Fruit fly (Drosophila melanogaster): ENCODE measurements around the gene tkv.
A peak's percentile ranks its signal among the peaks of the same experiment; 100 is the strongest.

Gene tkv

DNA sequence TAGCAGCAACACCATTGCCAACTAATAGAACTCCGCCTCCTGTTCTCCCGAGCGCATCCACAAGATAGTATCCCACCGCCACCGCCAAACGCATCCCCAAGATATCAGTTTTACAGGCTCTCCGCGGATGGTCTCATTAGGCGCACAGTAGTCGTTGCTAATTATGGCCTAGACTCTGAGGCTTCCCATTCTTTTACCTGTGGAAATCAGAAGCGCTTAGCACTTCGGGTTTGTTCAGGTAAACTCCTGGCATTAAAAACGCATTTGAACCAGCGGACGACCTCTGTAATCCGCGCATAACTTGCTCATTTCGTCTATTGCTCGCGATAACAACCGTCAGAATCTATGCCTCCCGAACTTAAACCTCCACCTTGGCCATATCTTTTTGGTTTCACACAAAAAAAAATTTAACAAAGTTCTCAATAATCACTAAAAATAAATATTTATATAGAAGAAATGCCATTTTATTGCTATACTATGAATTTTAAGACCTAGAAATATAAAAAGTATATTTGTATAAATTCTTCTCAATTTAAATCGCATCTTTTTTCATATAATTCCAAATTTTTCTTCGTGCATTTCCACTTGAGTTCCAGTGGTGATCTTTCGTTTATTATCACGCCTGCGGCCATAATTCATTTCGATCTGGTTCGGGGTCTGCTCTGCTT, 33.2 kb downstream of the tkv start:
- TF ChIP-seq wor (GFP tag; IDR thresholded peaks at IDR 0.05) (no peak), mirr (GFP tag; optimal IDR thresholded peaks at IDR 0.05) (no peak), CG15479 (GFP tag; optimal IDR thresholded peaks at IDR 0.05) (no peak), sr (GFP tag; IDR thresholded peaks at IDR 0.05) (no peak), CG14667 (GFP tag; IDR thresholded peaks at IDR 0.05) (no peak), dmrt99B (tag; optimal IDR thresholded peaks at IDR 0.05) (peak; percentile 76), disco-r (GFP tag; optimal IDR thresholded peaks at IDR 0.05) (no peak), Nf-YB (GFP tag; optimal IDR thresholded peaks at IDR 0.05) (peak; percentile 36), inv (GFP tag; IDR thresholded peaks at IDR 0.05; ENCODE audit: partially characterized antibody) (no peak), chm (GFP tag; IDR thresholded peaks at IDR 0.05) (no peak; the same call in 1 of the 2 replicates), ftz-f1 (GFP tag; optimal IDR thresholded peaks at IDR 0.05) (no peak), Dad (GFP tag; optimal IDR thresholded peaks at IDR 0.05) (no peak), gt (GFP tag; IDR thresholded peaks at IDR 0.05) (no peak), Stat92E (GFP tag; optimal IDR thresholded peaks at IDR 0.05) (no peak), wek (GFP tag; optimal IDR thresholded peaks at IDR 0.05) (no peak), CG2116 (GFP tag; optimal IDR thresholded peaks at IDR 0.05) (peak; percentile 3), Side (GFP tag; optimal IDR thresholded peaks at IDR 0.05) (no peak), sug (tag; optimal IDR thresholded peaks at IDR 0.05) (no peak), Eip74EF (GFP tag; optimal IDR thresholded peaks at IDR 0.05) (peak in 1 of 2 experiments; percentile 57), CG16779 (GFP tag; IDR thresholded peaks at IDR 0.05) (no peak), kah (GFP tag; optimal IDR thresholded peaks at IDR 0.05) (no peak), lilli (GFP tag; optimal IDR thresholded peaks at IDR 0.05) (peak; percentile 38), CG3838 (GFP tag; optimal IDR thresholded peaks at IDR 0.05) (no peak), dan (GFP tag; IDR thresholded peaks at IDR 0.05) (no peak), CTCF (GFP tag; optimal IDR thresholded peaks at IDR 0.05) (no peak), slou (GFP tag; optimal IDR thresholded peaks at IDR 0.05) (no peak), Opbp (GFP tag; IDR thresholded peaks at IDR 0.05; ENCODE audit: partially characterized antibody) (no peak), CHES-1-like (GFP tag; optimal IDR thresholded peaks at IDR 0.05) (no peak), CG10274 (GFP tag; optimal IDR thresholded peaks at IDR 0.05) (no peak), fd64A (GFP tag; optimal IDR thresholded peaks at IDR 0.05) (no peak), kay (GFP tag; optimal IDR thresholded peaks at IDR 0.05) (peak; percentile 5), Hr51 (GFP tag; optimal IDR thresholded peaks at IDR 0.05) (peak in 1 of 2 experiments; percentile 56), CG12236 (GFP tag; optimal IDR thresholded peaks at IDR 0.05) (no peak), nmo (GFP tag; optimal IDR thresholded peaks at IDR 0.05) (peak; percentile 84), jigr1 (GFP tag; IDR thresholded peaks at IDR 0.05) (no peak), Doc2 (GFP tag; IDR thresholded peaks at IDR 0.05) (no peak), CG14860 (GFP tag; IDR thresholded peaks at IDR 0.05; ENCODE audit: partially characterized antibody) (no peak), NC2β (GFP tag; optimal IDR thresholded peaks at IDR 0.05) (no peak), CG11696 (GFP tag; IDR thresholded peaks at IDR 0.05) (no peak), CG17361 (GFP tag; IDR thresholded peaks at IDR 0.05) (peak; percentile 86), Mes4 (GFP tag; optimal IDR thresholded peaks at IDR 0.05) (no peak), MESR4 (GFP tag; optimal IDR thresholded peaks at IDR 0.05) (no peak), CG11247 (GFP tag; IDR thresholded peaks at IDR 0.05) (no peak), CG34376 (GFP tag; optimal IDR thresholded peaks at IDR 0.05) (no peak), repo (GFP tag; optimal IDR thresholded peaks at IDR 0.05) (no peak), slp2 (GFP tag; optimal IDR thresholded peaks at IDR 0.05) (no peak), phol (tag; optimal IDR thresholded peaks at IDR 0.05) (peak; percentile 81), Jarid2 (GFP tag; optimal IDR thresholded peaks at IDR 0.05) (no peak), HLH54F (GFP tag; optimal IDR thresholded peaks at IDR 0.05) (no peak), Med (GFP tag) (peak; percentile 42)
